Fruit fly (Drosophila melanogaster): ENCODE measurements around the gene dls.

The dls gene

DNA sequence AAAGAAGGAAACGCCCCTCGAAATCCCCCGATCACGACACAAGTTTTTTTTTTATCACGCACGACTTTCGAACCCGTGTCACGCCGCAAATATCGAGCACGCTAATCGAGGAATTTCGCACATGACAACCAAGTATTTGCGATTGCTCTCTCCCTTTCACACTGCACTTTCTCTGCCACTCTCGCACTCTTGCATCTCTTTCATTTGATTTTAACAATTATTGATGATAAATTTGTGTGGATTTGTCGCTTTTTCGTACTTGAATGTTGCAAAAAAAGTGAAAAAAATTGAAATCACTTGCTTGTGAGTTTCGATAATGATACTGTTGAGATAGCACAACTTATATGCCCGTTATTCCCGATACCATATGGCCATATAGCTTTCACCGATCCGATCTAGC is 16.1 kb downstream of the dls start, which contains the start of gene CG13073:
TSS of gene CG13073 (minus strand) at position 101 of the 400 bp plus-strand sequence.
- TF ChIP-seq psq (optimal IDR thresholded peaks at IDR 0.05) (no peak), Dll (optimal IDR thresholded peaks at IDR 0.05) (no peak), EcR (GFP tag; optimal IDR thresholded peaks at IDR 0.05) (no peak)

DNA sequence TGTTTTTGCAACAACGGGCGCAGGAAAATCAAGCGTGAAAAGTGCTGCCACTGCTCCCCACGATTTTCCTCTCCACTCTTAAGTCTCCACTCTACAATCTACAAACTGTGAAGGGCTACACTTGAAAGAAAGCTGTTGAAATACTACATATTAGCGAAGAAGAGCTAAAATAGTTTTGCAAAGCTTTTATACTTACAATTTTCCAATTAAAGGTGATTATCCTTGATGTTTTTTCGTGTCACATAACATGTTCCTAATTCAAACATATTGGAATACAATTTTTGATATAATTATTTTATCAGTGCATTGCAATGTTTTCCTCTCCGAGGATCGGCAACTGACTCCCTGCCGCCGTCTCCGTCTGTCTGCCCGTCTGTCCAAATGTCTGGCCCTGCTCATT is 16.8 kb downstream of the dls start:
- TF ChIP-seq usp (GFP tag; optimal IDR thresholded peaks at IDR 0.05) (no peak), EcR (GFP tag; optimal IDR thresholded peaks at IDR 0.05) (no peak), pan (optimal IDR thresholded peaks at IDR 0.05) (no peak), CG8478 (optimal IDR thresholded peaks at IDR 0.05) (no peak), Dll (optimal IDR thresholded peaks at IDR 0.05) (no peak), psq (optimal IDR thresholded peaks at IDR 0.05) (no peak)

DNA sequence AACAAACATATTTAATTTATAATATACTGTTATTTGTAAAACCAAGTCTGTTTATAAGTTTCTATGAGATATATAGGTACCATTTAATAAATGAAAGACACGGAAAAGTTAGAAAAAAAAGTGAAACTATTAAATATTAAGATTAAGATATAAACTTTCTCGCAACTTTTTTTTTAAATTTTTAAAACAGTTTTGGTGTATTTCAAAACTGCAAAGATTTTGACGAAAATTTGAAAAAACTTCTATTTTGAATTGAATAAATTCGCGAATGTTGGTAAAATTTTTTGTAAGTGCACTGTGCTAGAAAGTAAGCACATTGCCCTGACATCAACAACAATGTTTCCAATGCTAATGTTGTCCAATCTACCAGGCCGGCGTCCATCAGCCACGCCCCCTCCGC is 20.1 kb downstream of the dls start:
- TF ChIP-seq EcR (GFP tag; optimal IDR thresholded peaks at IDR 0.05) (no peak), pan (optimal IDR thresholded peaks at IDR 0.05) (no peak), usp (GFP tag; optimal IDR thresholded peaks at IDR 0.05) (no peak), CG8478 (optimal IDR thresholded peaks at IDR 0.05) (no peak), Dll (optimal IDR thresholded peaks at IDR 0.05) (no peak), psq (optimal IDR thresholded peaks at IDR 0.05) (no peak)

DNA sequence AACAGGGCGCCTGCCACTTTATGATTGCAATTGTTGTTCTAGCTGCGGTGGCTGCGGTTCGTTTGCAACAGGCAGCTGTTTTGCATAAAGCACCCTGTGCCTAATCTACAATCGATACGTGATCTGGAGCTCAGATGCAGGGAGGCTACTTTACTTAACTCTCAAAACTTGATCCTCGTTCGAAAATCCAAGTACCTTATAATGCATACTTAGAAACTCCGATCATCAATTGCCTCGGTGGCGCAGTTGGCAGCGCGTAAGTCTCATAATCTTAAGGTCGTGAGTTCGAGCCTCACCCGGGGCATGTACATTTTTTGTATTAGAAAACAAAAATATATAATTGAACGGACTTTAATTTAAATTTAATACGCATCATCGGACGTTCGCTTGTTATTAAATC is 20.7 kb downstream of the dls start:
- TF ChIP-seq pan (optimal IDR thresholded peaks at IDR 0.05) (no peak), EcR (GFP tag; optimal IDR thresholded peaks at IDR 0.05) (no peak), Dll (optimal IDR thresholded peaks at IDR 0.05) (no peak), CG8478 (optimal IDR thresholded peaks at IDR 0.05) (no peak), usp (GFP tag; optimal IDR thresholded peaks at IDR 0.05) (no peak), psq (optimal IDR thresholded peaks at IDR 0.05) (no peak)

DNA sequence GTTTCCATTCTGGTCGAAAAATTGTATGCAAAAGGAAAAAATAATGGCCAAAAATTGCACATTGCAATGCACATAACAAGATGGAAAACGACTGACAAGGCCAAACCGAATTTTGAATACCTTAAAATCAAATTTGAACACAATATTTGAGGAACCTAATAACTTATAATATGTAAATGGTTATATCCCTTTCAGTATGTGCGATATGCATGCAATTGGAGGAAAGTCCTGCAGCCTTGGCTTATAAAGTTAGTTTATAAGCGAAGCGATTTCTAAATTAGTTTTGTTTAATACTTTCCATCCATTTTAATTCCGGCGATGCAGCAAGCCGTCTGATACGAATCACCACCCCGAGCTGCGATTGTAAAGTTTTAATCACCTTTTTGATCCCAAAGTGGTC is 24.0 kb downstream of the dls start:
- TF ChIP-seq EcR (GFP tag; optimal IDR thresholded peaks at IDR 0.05) (no peak), CG8478 (optimal IDR thresholded peaks at IDR 0.05) (no peak), usp (GFP tag; optimal IDR thresholded peaks at IDR 0.05) (no peak), pan (optimal IDR thresholded peaks at IDR 0.05) (no peak), psq (optimal IDR thresholded peaks at IDR 0.05) (no peak), Dll (optimal IDR thresholded peaks at IDR 0.05) (no peak)

DNA sequence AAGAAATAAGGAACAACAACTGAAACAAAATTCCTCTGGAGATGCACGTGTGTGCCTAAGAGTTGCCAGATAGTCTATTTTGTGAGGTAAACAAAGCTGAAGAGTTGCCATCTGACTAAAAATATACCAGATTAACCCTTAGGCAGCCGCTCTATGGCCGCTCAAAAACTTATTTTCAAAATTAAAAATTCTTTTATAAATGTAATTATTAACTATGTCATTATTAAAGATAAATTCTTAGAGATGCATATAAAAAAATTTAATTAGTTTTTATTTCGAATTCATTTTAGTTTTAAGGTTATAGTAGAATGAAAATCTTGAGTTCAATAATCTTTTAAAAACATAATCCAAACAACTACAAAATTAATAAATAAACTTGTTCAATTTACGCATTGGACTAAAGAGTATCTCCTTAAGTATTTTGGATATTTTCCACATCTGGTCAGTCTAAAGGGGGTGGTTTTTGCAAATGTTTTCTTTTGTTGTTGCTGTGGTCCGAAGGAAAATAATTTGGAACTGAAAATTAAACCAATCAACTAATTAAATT is 27.6 kb downstream of the dls start, which contains the start of gene Tmx3:
TSS of gene Tmx3 (plus strand) at position 442 of the 547 bp plus-strand sequence.
- no peak for TF ChIP-seq psq (optimal IDR thresholded peaks at IDR 0.05)
- TF ChIP-seq EcR (GFP tag; optimal IDR thresholded peaks at IDR 0.05), result no peak
- no peak for TF ChIP-seq CG8478 (optimal IDR thresholded peaks at IDR 0.05)
- no peak for TF ChIP-seq usp (GFP tag; optimal IDR thresholded peaks at IDR 0.05)
- no peak for TF ChIP-seq pan (optimal IDR thresholded peaks at IDR 0.05)
- no peak for TF ChIP-seq Dll (optimal IDR thresholded peaks at IDR 0.05)

DNA sequence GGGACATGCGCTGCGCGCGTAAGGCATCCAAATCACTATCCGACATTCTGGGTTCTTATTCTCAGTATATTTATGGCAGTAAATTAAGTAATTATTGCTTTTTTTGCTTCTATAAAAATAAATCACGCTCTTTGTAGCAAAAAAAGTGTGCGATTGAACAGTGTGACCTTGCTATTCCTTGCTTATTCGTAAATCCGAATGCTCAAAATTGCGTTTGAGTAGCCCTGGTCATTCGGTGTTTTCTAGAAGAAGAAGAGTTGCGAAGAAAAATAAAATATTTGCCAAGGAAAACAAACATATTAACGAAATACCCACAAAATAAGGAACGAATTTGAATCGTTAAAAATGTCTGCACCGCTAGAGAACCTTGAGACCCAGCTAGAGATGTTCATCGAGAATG is 30.7 kb downstream of the dls start, which contains the start of the genes PDCD-5 and MED10:
TSS of gene PDCD-5 (minus strand) at position 182 of the 400 bp plus-strand sequence.
TSS of gene MED10 (plus strand) at position 228 of the 400 bp plus-strand sequence.
- no peak for TF ChIP-seq usp (GFP tag; optimal IDR thresholded peaks at IDR 0.05)
- no peak for TF ChIP-seq EcR (GFP tag; optimal IDR thresholded peaks at IDR 0.05)
- TF ChIP-seq CG8478 (optimal IDR thresholded peaks at IDR 0.05), result no peak

DNA sequence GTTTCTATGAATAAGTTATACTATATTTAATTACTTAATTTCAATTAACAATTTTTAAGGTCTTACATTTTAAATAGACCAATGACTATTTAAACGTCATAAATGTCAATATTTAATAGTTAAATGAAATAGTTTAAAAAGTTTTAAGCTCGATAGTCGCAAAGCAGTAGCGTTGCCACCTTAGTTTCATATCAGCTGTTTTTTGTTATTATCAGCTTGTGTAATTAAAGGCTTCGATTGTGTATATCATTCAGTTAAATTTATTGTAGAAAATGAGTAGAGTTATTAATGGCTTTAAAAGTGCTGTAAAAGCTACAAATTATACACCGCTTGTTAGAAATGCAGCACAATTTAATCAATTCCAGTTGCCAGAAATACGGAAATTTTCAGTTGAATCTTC is 31.8 kb downstream of the dls start, which contains the start of gene Hsc20:
TSS of gene Hsc20 (plus strand) at position 204 of the 400 bp plus-strand sequence.
- TF ChIP-seq usp (GFP tag; optimal IDR thresholded peaks at IDR 0.05), result no peak
- TF ChIP-seq pan (optimal IDR thresholded peaks at IDR 0.05), result no peak
- TF ChIP-seq EcR (GFP tag; optimal IDR thresholded peaks at IDR 0.05), result no peak
- no peak for TF ChIP-seq Dll (optimal IDR thresholded peaks at IDR 0.05)
- no peak for TF ChIP-seq CG8478 (optimal IDR thresholded peaks at IDR 0.05)
- TF ChIP-seq psq (optimal IDR thresholded peaks at IDR 0.05), result no peak

DNA sequence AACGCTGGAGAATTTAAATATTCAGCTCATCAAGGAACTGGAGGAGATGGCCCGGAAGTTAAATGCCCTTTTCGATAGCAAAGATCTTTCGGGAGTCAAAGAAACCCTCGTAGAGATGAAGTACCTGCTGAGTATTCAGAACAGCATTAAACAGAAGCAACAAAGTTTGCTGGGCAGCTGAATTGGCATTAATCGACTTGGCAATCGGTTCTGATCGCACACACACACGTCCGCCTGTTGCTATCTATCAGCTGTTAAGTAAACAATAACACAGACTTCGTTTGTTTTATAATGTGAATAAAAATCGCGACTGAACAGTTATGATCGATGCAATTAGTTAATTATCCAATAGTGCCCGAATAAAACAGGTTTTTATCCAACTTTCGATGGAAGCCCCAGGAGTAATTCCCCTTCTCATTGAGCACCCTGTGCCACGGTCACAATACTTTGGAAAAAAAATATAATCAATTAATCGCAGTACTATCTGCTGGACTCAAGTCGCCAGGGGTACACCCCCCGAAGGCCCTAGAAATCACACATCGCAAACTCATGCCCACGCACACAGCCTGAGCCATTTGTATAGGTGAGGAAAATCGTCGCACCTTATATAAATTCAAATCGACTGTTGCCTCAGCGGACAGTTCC is 32.8 kb downstream of the dls start:
- TF ChIP-seq CG8478 (optimal IDR thresholded peaks at IDR 0.05) (no peak), psq (optimal IDR thresholded peaks at IDR 0.05) (no peak), EcR (GFP tag; optimal IDR thresholded peaks at IDR 0.05) (no peak), Dll (optimal IDR thresholded peaks at IDR 0.05) (no peak)

DNA sequence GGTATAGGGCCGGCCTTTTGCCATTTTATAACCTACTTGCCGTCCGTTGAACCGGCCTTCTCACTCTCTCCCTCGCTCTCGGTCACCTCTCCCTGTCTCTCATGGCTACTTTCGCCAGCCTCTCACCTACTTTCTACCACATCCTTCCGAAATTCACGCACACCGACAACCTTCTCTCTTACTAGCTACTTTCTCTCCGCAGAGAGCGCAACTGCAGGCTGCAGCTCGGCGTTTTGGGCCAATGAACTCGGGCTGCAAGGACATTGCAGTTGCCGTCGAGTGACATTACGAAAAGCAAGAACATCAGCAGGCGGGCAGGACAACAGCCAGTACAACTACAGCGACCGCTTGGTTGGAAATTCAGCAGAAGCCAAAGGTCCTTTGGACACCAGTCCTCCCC is 40.2 kb downstream of the dls start:
- TF ChIP-seq CG8478 (optimal IDR thresholded peaks at IDR 0.05), result no peak
- no peak for TF ChIP-seq psq (optimal IDR thresholded peaks at IDR 0.05)
- TF ChIP-seq usp (GFP tag; optimal IDR thresholded peaks at IDR 0.05), result no peak
- no peak for TF ChIP-seq pan (optimal IDR thresholded peaks at IDR 0.05)
- TF ChIP-seq Dll (optimal IDR thresholded peaks at IDR 0.05), result no peak
- peak in 1 of 2 experiments; percentile 61 for TF ChIP-seq EcR (GFP tag; optimal IDR thresholded peaks at IDR 0.05)
